Fruit fly (Drosophila melanogaster) whole organism, embryonic: ENCODE measurements around the gene MSAmiP.

Experiments used
- Abd-B ChIP-seq: fragments of 200-800 bp; sonication (Bioruptor generic); optimal IDR thresholded peaks from 2 replicates; lab custom pipeline; 2018; ENCODE audit warnings: missing biosample characterization, mild to moderate bottlenecking, missing genetic modification characterization, moderate library complexity
- B-H1 ChIP-seq: fragments of 200-800 bp; sonication (Bioruptor generic); IDR thresholded peaks from 3 replicates; pipeline ENCODE4 v1.3.6; 2022; ENCODE audit warnings: missing biosample characterization, missing genetic modification characterization
- Bdp1 ChIP-seq: fragments of 200-800 bp; sonication (Bioruptor generic); optimal IDR thresholded peaks from 3 replicates; lab custom pipeline; 2016; ENCODE audit warnings: missing biosample characterization, missing genetic modification characterization
- BtbVII ChIP-seq: fragments of 200-800 bp; sonication (Bioruptor generic); optimal IDR thresholded peaks from 3 replicates; lab custom pipeline; 2017; ENCODE audit warnings: missing biosample characterization, mild to moderate bottlenecking, missing genetic modification characterization
- CG10267 ChIP-seq: fragments of 200-800 bp; sonication (Bioruptor generic); optimal IDR thresholded peaks from 2 replicates; lab custom pipeline; 2018; ENCODE audit warnings: missing biosample characterization, mild to moderate bottlenecking, missing genetic modification characterization, moderate library complexity
- CG10565 ChIP-seq: fragments of 200-800 bp; sonication (Bioruptor generic); optimal IDR thresholded peaks from 3 replicates; lab custom pipeline; 2016; ENCODE audit warnings: missing biosample characterization, mild to moderate bottlenecking, missing genetic modification characterization
- CG11695 ChIP-seq: fragments of 200-800 bp; sonication (Bioruptor generic); IDR thresholded peaks from 3 replicates; pipeline ENCODE4 v1.3.6; 2022; ENCODE audit warnings: missing biosample characterization, missing genetic modification characterization
- CG12391 ChIP-seq: fragments of 200-800 bp; sonication (Bioruptor generic); optimal IDR thresholded peaks from 3 replicates; lab custom pipeline; 2018; ENCODE audit warnings: missing biosample characterization, mild to moderate bottlenecking, missing genetic modification characterization, moderate library complexity
- CG12659 ChIP-seq: fragments of 200-800 bp; sonication (Bioruptor generic); optimal IDR thresholded peaks from 3 replicates; lab custom pipeline; 2017; ENCODE audit warnings: mild to moderate bottlenecking, missing biosample characterization, missing genetic modification reagents, missing genetic modification characterization
- CG13296 ChIP-seq: fragments of 200-800 bp; sonication (Bioruptor generic); optimal IDR thresholded peaks from 3 replicates; lab custom pipeline; 2018; ENCODE audit warnings: missing biosample characterization, mild to moderate bottlenecking, missing genetic modification characterization
- CG14965 ChIP-seq: fragments of 200-800 bp; sonication (Bioruptor generic); optimal IDR thresholded peaks from 2 replicates; lab custom pipeline; 2016; ENCODE audit warnings: missing biosample characterization, missing genetic modification characterization, borderline replicate concordance
- CG1832 ChIP-seq: fragments of 200-800 bp; sonication (Bioruptor generic); optimal IDR thresholded peaks from 2 replicates; lab custom pipeline; 2017; ENCODE audit warnings: missing biosample characterization, mild to moderate bottlenecking, missing genetic modification characterization, inconsistent platforms
- CG2120 ChIP-seq: fragments of 200-800 bp; sonication (Bioruptor generic); optimal IDR thresholded peaks from 3 replicates; lab custom pipeline; 2016; ENCODE audit warnings: missing biosample characterization, missing genetic modification characterization
- CG2199 ChIP-seq: fragments of 200-800 bp; sonication (Bioruptor generic); IDR thresholded peaks from 3 replicates; pipeline ENCODE4 v1.3.6; 2022; ENCODE audit warnings: missing biosample characterization, missing genetic modification characterization
- CG2202 ChIP-seq: fragments of 200-800 bp; sonication (Bioruptor generic); optimal IDR thresholded peaks from 2 replicates; lab custom pipeline; 2018; ENCODE audit warnings: missing biosample characterization, mild to moderate bottlenecking, missing genetic modification characterization
- CG2678 ChIP-seq: fragments of 200-800 bp; sonication (Bioruptor generic); optimal IDR thresholded peaks from 3 replicates; lab custom pipeline; 2019; ENCODE audit warnings: missing biosample characterization, mild to moderate bottlenecking, missing genetic modification characterization, moderate library complexity
- CG3163 ChIP-seq: fragments of 200-800 bp; sonication (Bioruptor generic); optimal IDR thresholded peaks from 3 replicates; lab custom pipeline; 2016; ENCODE audit warnings: missing biosample characterization, missing genetic modification characterization
- CG32772 ChIP-seq: fragments of 200-800 bp; sonication (Bioruptor generic); IDR thresholded peaks from 2 replicates; pipeline ENCODE4 v1.3.6; 2022; ENCODE audit warnings: missing biosample characterization, missing genetic modification characterization
- CG4360 ChIP-seq: fragments of 200-800 bp; sonication (Bioruptor generic); IDR thresholded peaks from 2 replicates; pipeline ENCODE4 v1.3.6; 2022; ENCODE audit warnings: missing biosample characterization, missing genetic modification characterization
- CG6254 ChIP-seq: fragments of 200-800 bp; sonication (Bioruptor generic); optimal IDR thresholded peaks from 3 replicates; lab custom pipeline; 2017; ENCODE audit warnings: mild to moderate bottlenecking, missing biosample characterization, missing genetic modification reagents, missing genetic modification characterization
- CG7271 ChIP-seq: fragments of 200-800 bp; sonication (Bioruptor generic); optimal IDR thresholded peaks from 2 replicates; lab custom pipeline; 2018; ENCODE audit warnings: missing biosample characterization, mild to moderate bottlenecking, missing genetic modification characterization, moderate library complexity
- CG7372 ChIP-seq: fragments of 200-800 bp; sonication (Bioruptor generic); IDR thresholded peaks from 2 replicates; pipeline ENCODE4 v1.3.6; 2022; ENCODE audit warnings: missing biosample characterization, missing genetic modification characterization
- CG7839 ChIP-seq: fragments of 200-800 bp; sonication (Bioruptor generic); optimal IDR thresholded peaks from 3 replicates; lab custom pipeline; 2018; ENCODE audit warnings: missing biosample characterization, mild to moderate bottlenecking, missing genetic modification characterization, moderate library complexity
- CG8765 ChIP-seq: fragments of 200-800 bp; sonication (Bioruptor generic); IDR thresholded peaks from 2 replicates; pipeline ENCODE4 v1.3.6; 2022; ENCODE audit warnings: missing biosample characterization, missing genetic modification characterization
- CG9727 ChIP-seq: fragments of 200-800 bp; sonication (Bioruptor generic); optimal IDR thresholded peaks from 3 replicates; lab custom pipeline; 2017; ENCODE audit warnings: missing biosample characterization, mild to moderate bottlenecking, missing genetic modification characterization
- CG9932 ChIP-seq: fragments of 200-800 bp; sonication (Bioruptor generic); IDR thresholded peaks from 2 replicates; pipeline ENCODE4 v1.3.6; 2022; ENCODE audit warnings: missing biosample characterization, missing genetic modification characterization
- Dip3 ChIP-seq: fragments of 200-800 bp; sonication (Bioruptor generic); optimal IDR thresholded peaks from 3 replicates; lab custom pipeline; 2016; ENCODE audit warnings: missing biosample characterization, missing genetic modification characterization
- E2f1 ChIP-seq: fragments of 200-800 bp; sonication (Bioruptor generic); IDR thresholded peaks from 2 replicates; pipeline ENCODE4 v1.3.6; 2022; ENCODE audit warnings: missing biosample characterization, missing genetic modification characterization
- Hr51 ChIP-seq, 2 experiments: fragments of 200-800 bp; sonication (Bioruptor generic); optimal IDR thresholded peaks; 2 replicates in 1 of 2; 3 replicates in 1 of 2; lab custom pipeline; 2016 to 2018; ENCODE audit warnings: missing biosample characterization in 2 of 2, missing genetic modification characterization in 2 of 2, mild to moderate bottlenecking in 1 of 2, moderate library complexity in 1 of 2
- Hsf ChIP-seq: fragments of 200-800 bp; sonication (Bioruptor generic); optimal IDR thresholded peaks from 3 replicates; lab custom pipeline; 2016; ENCODE audit warnings: missing biosample characterization, missing genetic modification characterization
- NK7.1 ChIP-seq: fragments of 200-800 bp; sonication (Bioruptor generic); optimal IDR thresholded peaks from 3 replicates; lab custom pipeline; 2016; ENCODE audit warnings: missing biosample characterization, missing genetic modification characterization
- Nf-YC ChIP-seq: fragments of 200-800 bp; optimal IDR thresholded peaks from 3 replicates; lab custom pipeline; 2019; ENCODE audit warnings: missing biosample characterization, mild to moderate bottlenecking, missing genetic modification characterization, moderate library complexity
- Sry-δ ChIP-seq: fragments of 200-800 bp; sonication (Bioruptor generic); optimal IDR thresholded peaks from 2 replicates; lab custom pipeline; 2016; ENCODE audit warnings: missing biosample characterization, missing genetic modification characterization
- Stat92E ChIP-seq, 3 experiments: fragments of >200 bp in 2 of 3; fragments of 200-800 bp in 1 of 3; sonication (Bioruptor generic) in 1 of 3; optimal IDR thresholded peaks; 2 replicates each; lab custom pipeline; 2017 to 2019; ENCODE audit warnings: missing biosample characterization in 3 of 3, missing genetic modification characterization in 3 of 3, mild to moderate bottlenecking in 1 of 3, moderate library complexity in 1 of 3
- abd-A ChIP-seq: fragments of 200-800 bp; sonication (Bioruptor generic); optimal IDR thresholded peaks from 3 replicates; lab custom pipeline; 2019; ENCODE audit warnings: missing biosample characterization, mild to moderate bottlenecking, missing genetic modification characterization, moderate library complexity
- cad ChIP-seq: fragments of >200 bp; optimal IDR thresholded peaks from 2 replicates; lab custom pipeline; 2017; ENCODE audit warnings: missing biosample characterization, missing genetic modification characterization
- esg ChIP-seq: fragments of 200-800 bp; sonication (Bioruptor generic); conservative IDR thresholded peaks from 2 replicates; pipeline ENCODE4 v1.3.6; 2022; ENCODE audit warnings: missing biosample characterization, missing genetic modification characterization
- fru ChIP-seq: fragments of >200 bp; optimal IDR thresholded peaks from 2 replicates; lab custom pipeline; 2017
- klu ChIP-seq: fragments of 200-800 bp; sonication (Bioruptor generic); IDR thresholded peaks from 2 replicates; pipeline ENCODE4 v1.3.6; 2022; ENCODE audit warnings: missing biosample characterization, missing genetic modification characterization
- luna ChIP-seq: fragments of 200-800 bp; sonication (Bioruptor generic); optimal IDR thresholded peaks from 2 replicates; lab custom pipeline; 2016; ENCODE audit warnings: missing biosample characterization, missing genetic modification characterization
- nmo ChIP-seq: fragments of 200-800 bp; sonication (Bioruptor generic); optimal IDR thresholded peaks from 2 replicates; lab custom pipeline; 2018; ENCODE audit warnings: missing biosample characterization, mild to moderate bottlenecking, missing genetic modification characterization, moderate library complexity
- salm ChIP-seq: fragments of 200-800 bp; sonication (Bioruptor generic); optimal IDR thresholded peaks from 2 replicates; lab custom pipeline; 2018; ENCODE audit warnings: missing biosample characterization, mild to moderate bottlenecking, missing genetic modification characterization
- scrt ChIP-seq: fragments of 200-800 bp; sonication (Bioruptor generic); optimal IDR thresholded peaks from 2 replicates; lab custom pipeline; 2018; ENCODE audit warnings: missing biosample characterization, mild to moderate bottlenecking, missing genetic modification characterization, moderate library complexity
- seq ChIP-seq: fragments of 200-800 bp; sonication (Bioruptor generic); IDR thresholded peaks from 2 replicates; pipeline ENCODE4 v1.3.6; 2022; ENCODE audit warnings: missing biosample characterization, missing genetic modification characterization
- shn ChIP-seq: fragments of 200-800 bp; sonication (Bioruptor generic); optimal IDR thresholded peaks from 3 replicates; lab custom pipeline; 2016; ENCODE audit warnings: missing biosample characterization, missing genetic modification characterization
- sob ChIP-seq: fragments of 200-800 bp; sonication (Bioruptor generic); IDR thresholded peaks from 2 replicates; pipeline ENCODE4 v1.3.6; 2022; ENCODE audit warnings: missing biosample characterization, missing genetic modification characterization
- tin ChIP-seq: fragments of 200-800 bp; sonication (Bioruptor generic); optimal IDR thresholded peaks from 3 replicates; lab custom pipeline; 2016; ENCODE audit warnings: missing biosample characterization, missing genetic modification characterization
- trem ChIP-seq: fragments of 200-800 bp; optimal IDR thresholded peaks from 3 replicates; lab custom pipeline; 2019; ENCODE audit warnings: missing biosample characterization, mild to moderate bottlenecking, missing genetic modification characterization, moderate library complexity
- usp ChIP-seq: fragments of >200 bp; optimal IDR thresholded peaks from 2 replicates; lab custom pipeline; 2017; ENCODE audit warnings: missing biosample characterization, missing genetic modification characterization
- vfl ChIP-seq: fragments of 200-800 bp; sonication (Bioruptor generic); optimal IDR thresholded peaks from 2 replicates; lab custom pipeline; 2016; ENCODE audit warnings: missing biosample characterization, missing genetic modification characterization
- z ChIP-seq: fragments of 200-800 bp; sonication (Bioruptor generic); IDR thresholded peaks from 3 replicates; pipeline ENCODE4 v1.3.6; 2022; ENCODE audit warnings: missing biosample characterization, missing genetic modification characterization

MSAmiP gene

DNA sequence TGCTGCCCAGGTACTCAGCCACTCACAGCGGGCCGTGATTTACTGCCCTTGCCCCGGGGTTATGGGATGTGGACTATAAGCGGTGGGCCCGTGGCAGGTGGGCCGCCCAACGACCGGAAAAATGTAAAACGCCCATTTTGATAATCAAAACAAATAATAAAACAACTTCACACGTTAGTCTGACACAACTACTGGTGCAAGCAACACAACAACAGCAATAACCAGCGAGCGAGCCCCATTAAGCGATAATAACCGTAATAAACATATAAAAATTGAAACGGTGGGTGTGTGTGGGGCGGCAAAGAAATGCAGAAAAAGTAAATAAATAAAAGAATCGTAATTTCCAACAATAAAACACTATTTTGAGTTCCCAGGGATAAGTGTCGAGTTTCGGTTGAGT, 64.2 kb downstream of the MSAmiP start:
- TF ChIP-seq NK7.1 (GFP tag; lab: Kevin White, UChicago) (no peak), Abd-B (GFP tag; lab: Kevin White, UChicago) (peak; percentile 12), seq (GFP tag; lab: Robert Waterston, UW) (no peak), abd-A (tag; lab: Kevin White, UChicago) (peak; percentile 90), Hsf (no peak), B-H1 (GFP tag; lab: Robert Waterston, UW) (no peak), Dip3 (GFP tag; lab: Kevin White, UChicago) (no peak), z (GFP tag; lab: Robert Waterston, UW) (peak; percentile 69; the same call in 2 of the 3 replicates), Stat92E (GFP tag; optimal IDR thresholded peaks at IDR 0.05; lab: Kevin White, UChicago) (no peak), CG4360 (GFP tag; lab: Robert Waterston, UW) (0 out of 2 replicates have a peak, but pooled peaks have one; percentile 20), CG9727 (no peak), cad (peak; percentile 44), CG8765 (no peak), fru (no peak)

- no peak for TF ChIP-seq CG7372 (GFP tag; lab: Robert Waterston, UW)
- no peak for TF ChIP-seq CG12659 (GFP tag; lab: Kevin White, UChicago)
- no peak for TF ChIP-seq CG14965
- no peak for TF ChIP-seq CG9932 (GFP tag; lab: Robert Waterston, UW)
- no peak for TF ChIP-seq CG3163 (GFP tag; lab: Kevin White, UChicago)
- TF ChIP-seq CG32772 (GFP tag; lab: Robert Waterston, UW), result no peak
- TF ChIP-seq luna (GFP tag; lab: Kevin White, UChicago), result no peak
- TF ChIP-seq Nf-YC, result peak; percentile 94
- no peak for TF ChIP-seq CG10267 (tag; lab: Kevin White, UChicago)
- TF ChIP-seq CG10565, result no peak
- no peak for TF ChIP-seq CG13296
- TF ChIP-seq CG2202 (tag; lab: Kevin White, UChicago), result no peak
- TF ChIP-seq Sry-δ (GFP tag; lab: Kevin White, UChicago), result no peak
- no peak for TF ChIP-seq shn
- TF ChIP-seq CG6254 (GFP tag; lab: Kevin White, UChicago), result peak; percentile 19
- TF ChIP-seq CG2120 (GFP tag; lab: Kevin White, UChicago), result no peak
- TF ChIP-seq trem (tag; lab: Kevin White, UChicago), result no peak
- no peak for TF ChIP-seq tin (GFP tag; lab: Kevin White, UChicago)
- TF ChIP-seq klu, result no peak
- no peak for TF ChIP-seq usp (GFP tag; lab: Kevin White, UChicago)
- TF ChIP-seq CG2199, result no peak
- TF ChIP-seq Hr51 (GFP tag; optimal IDR thresholded peaks at IDR 0.05; lab: Kevin White, UChicago), result no peak
- TF ChIP-seq CG11695 (GFP tag; lab: Robert Waterston, UW), result no peak
- no peak for TF ChIP-seq sob
- no peak for TF ChIP-seq salm (tag; lab: Kevin White, UChicago)
- no peak for TF ChIP-seq esg (GFP tag; lab: Robert Waterston, UW)
- TF ChIP-seq CG7271, result no peak
- TF ChIP-seq CG1832 (GFP tag; lab: Kevin White, UChicago), result peak; percentile 98
- TF ChIP-seq E2f1 (GFP tag; lab: Robert Waterston, UW), result no peak
- no peak for TF ChIP-seq CG12391 (tag; lab: Kevin White, UChicago)
- TF ChIP-seq vfl (GFP tag; lab: Kevin White, UChicago), result no peak
- no peak for TF ChIP-seq Bdp1 (GFP tag; lab: Kevin White, UChicago)
- no peak for TF ChIP-seq BtbVII (GFP tag; lab: Kevin White, UChicago)
- TF ChIP-seq CG7839 (tag; lab: Kevin White, UChicago), result no peak
- peak; percentile 4 for TF ChIP-seq nmo
- no peak for TF ChIP-seq CG2678 (tag; lab: Kevin White, UChicago)
- TF ChIP-seq scrt (GFP tag; lab: Kevin White, UChicago), result no peak
Observed at dm6 chr3R:16829859-16830557, 66.1 kb downstream of the MSAmiP start, which contains the start of gene abd-A. Gene abd-A, minus strand, starts transcription at chr3R:16830049.
